Fruit fly (Drosophila melanogaster): ENCODE results near the gene CG4199.

Gene CG4199

DNA sequence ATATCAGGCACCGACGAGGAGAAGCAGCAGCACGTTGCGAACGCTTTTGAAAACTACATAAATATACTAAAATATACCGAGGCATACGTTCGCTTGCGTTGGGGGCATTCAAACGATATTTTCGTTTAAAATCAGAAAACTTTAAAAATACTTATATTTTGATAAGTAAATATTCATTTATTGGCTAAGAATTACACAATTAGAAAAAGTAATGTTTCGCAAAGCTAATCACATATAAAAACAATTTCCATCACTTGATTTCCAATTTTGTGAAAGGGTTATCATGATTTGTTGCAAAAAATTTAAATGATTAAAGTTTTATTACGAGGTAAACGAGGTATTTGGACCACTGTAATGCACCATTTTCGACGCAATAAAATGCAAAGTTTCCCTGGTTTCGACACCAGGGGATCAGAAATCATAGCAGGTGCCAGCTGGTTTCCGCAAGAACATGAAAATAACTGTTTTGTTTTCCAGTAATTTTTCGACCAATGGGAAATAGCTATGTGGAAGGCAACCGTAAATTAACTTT lies 2.6 kb upstream of the CG4199 start, which contains the start of gene CG4045:
Gene CG4045, minus strand, starts transcription at position 55 of the 532 bp plus-strand sequence.
- TF ChIP-seq YL-1 (GFP tag; optimal IDR thresholded peaks at IDR 0.05) (peak; percentile 0), ash1 (GFP tag; optimal IDR thresholded peaks at IDR 0.05) (no peak), CG13775 (GFP tag; optimal IDR thresholded peaks at IDR 0.05) (no peak), disco-r (GFP tag; optimal IDR thresholded peaks at IDR 0.05) (no peak), CoRest (tag; optimal IDR thresholded peaks at IDR 0.05) (peak; percentile 2), CG30020 (tag; optimal IDR thresholded peaks at IDR 0.05) (no peak), CG15514 (GFP tag; optimal IDR thresholded peaks at IDR 0.05) (peak; percentile 19), pzg (GFP tag; optimal IDR thresholded peaks at IDR 0.05) (peak; percentile 20), her (GFP tag; optimal IDR thresholded peaks at IDR 0.05) (no peak), Dfd (GFP tag; optimal IDR thresholded peaks at IDR 0.05) (no peak), Dref (GFP tag; IDR thresholded peaks at IDR 0.05) (no peak), fru (optimal IDR thresholded peaks at IDR 0.05) (no peak), kah (GFP tag; optimal IDR thresholded peaks at IDR 0.05) (no peak), Max (GFP tag; optimal IDR thresholded peaks at IDR 0.05) (no peak), Sry-δ (GFP tag; optimal IDR thresholded peaks at IDR 0.05) (no peak), CG2202 (tag; optimal IDR thresholded peaks at IDR 0.05) (no peak), sna (GFP tag; IDR thresholded peaks at IDR 0.05; ENCODE audit: partially characterized antibody) (no peak), chinmo (GFP tag; IDR thresholded peaks at IDR 0.05; ENCODE audit: partially characterized antibody) (no peak), CG34224 (GFP tag; IDR thresholded peaks at IDR 0.05; ENCODE audit: partially characterized antibody) (no peak), Ptx1 (GFP tag; IDR thresholded peaks at IDR 0.05) (no peak), Bteb2 (GFP tag; optimal IDR thresholded peaks at IDR 0.05) (no peak), Awh (GFP tag; IDR thresholded peaks at IDR 0.05) (no peak), gfzf (GFP tag; optimal IDR thresholded peaks at IDR 0.05) (peak; percentile 43), phol (tag; optimal IDR thresholded peaks at IDR 0.05) (peak; percentile 14), CG10321 (GFP tag; IDR thresholded peaks at IDR 0.05) (no peak), crp (GFP tag; optimal IDR thresholded peaks at IDR 0.05) (no peak), CG12659 (GFP tag; optimal IDR thresholded peaks at IDR 0.05) (no peak), CG18262 (tag; optimal IDR thresholded peaks at IDR 0.05) (peak; percentile 17), CG4424 (GFP tag; optimal IDR thresholded peaks at IDR 0.05) (peak; percentile 18), CG3838 (GFP tag; optimal IDR thresholded peaks at IDR 0.05) (no peak), HLH54F (GFP tag; optimal IDR thresholded peaks at IDR 0.05) (no peak), CG15269 (tag; optimal IDR thresholded peaks at IDR 0.05) (peak; percentile 16), Sry-β (GFP tag; optimal IDR thresholded peaks at IDR 0.05) (peak; percentile 40), hbn (GFP tag; IDR thresholded peaks at IDR 0.05; ENCODE audit: partially characterized antibody) (peak; percentile 47; the same call in 1 of the 2 replicates), slp2 (GFP tag; optimal IDR thresholded peaks at IDR 0.05) (no peak), dmrt99B (tag; optimal IDR thresholded peaks at IDR 0.05) (peak; percentile 31), chm (GFP tag; IDR thresholded peaks at IDR 0.05) (no peak), CG13287 (GFP tag; IDR thresholded peaks at IDR 0.05; ENCODE audit: partially characterized antibody) (peak; percentile 23), MBD-R2 (GFP tag; IDR thresholded peaks at IDR 0.05) (peak; percentile 64; the same call in 1 of the 2 replicates), MTF-1 (GFP tag; optimal IDR thresholded peaks at IDR 0.05; ENCODE audit: borderline replicate concordance) (no peak), knrl (GFP tag; IDR thresholded peaks at IDR 0.05; ENCODE audit: partially characterized antibody) (no peak), CG31388 (GFP tag; optimal IDR thresholded peaks at IDR 0.05) (no peak), CG11247 (GFP tag; IDR thresholded peaks at IDR 0.05) (no peak), cad (GFP tag; optimal IDR thresholded peaks at IDR 0.05) (no peak), nau (GFP tag; optimal IDR thresholded peaks at IDR 0.05) (no peak), lab (GFP tag; optimal IDR thresholded peaks at IDR 0.05) (peak; percentile 1), Oli (tag; optimal IDR thresholded peaks at IDR 0.05) (no peak), CG10543 (GFP tag; optimal IDR thresholded peaks at IDR 0.05) (no peak), Usf (GFP tag; optimal IDR thresholded peaks at IDR 0.05) (no peak), sug (tag; optimal IDR thresholded peaks at IDR 0.05) (peak; percentile 6)

Data from whole organism, embryonic.